Worm (Caenorhabditis elegans) whole organism, L4/young adult: ENCODE measurements around the gene Y105C5B.5.
A peak's percentile ranks its signal among the peaks of the same experiment; 100 is the strongest.

Experiments
- W03F9.2 ChIP-seq: fragments of 150-350 bp; optimal IDR thresholded peaks from 2 replicates; lab custom pipeline; 2014; ENCODE audit warnings: missing biosample characterization, missing genetic modification characterization
- dao-5 ChIP-seq: sonication (generic microtip); optimal IDR thresholded peaks from 2 replicates; lab custom pipeline; 2016; ENCODE audit warnings: missing genotype, missing genetic modification characterization, moderate library complexity, missing compliant biosample characterization
- him-1 ChIP-seq: sonication (generic microtip); optimal IDR thresholded peaks from 2 replicates; lab custom pipeline; 2016; ENCODE audit warnings: missing genotype, missing genetic modification reagents, missing genetic modification characterization, missing compliant biosample characterization

DNA sequence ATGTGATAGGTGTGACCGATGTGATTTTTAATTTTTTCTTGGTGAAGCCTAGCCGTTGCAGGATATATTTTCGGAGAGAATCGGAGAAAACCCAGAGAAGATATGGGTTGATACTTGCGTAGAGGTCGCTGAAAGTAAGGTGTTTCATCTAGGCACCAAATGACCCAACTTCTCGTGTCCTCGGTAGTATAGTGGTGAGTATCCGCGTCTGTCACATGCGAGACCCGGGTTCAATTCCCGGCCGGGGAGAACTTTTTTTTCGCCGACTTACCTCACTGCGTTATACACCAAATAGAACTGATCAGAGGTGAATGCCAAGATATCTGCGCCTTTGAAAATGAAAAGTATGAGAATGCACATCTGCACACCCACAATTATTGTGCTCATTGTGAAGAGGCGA, 30.8 kb upstream of the Y105C5B.5 start:
- no peak for TF ChIP-seq him-1 (tag; lab: Kevin White, UChicago)
- TF ChIP-seq W03F9.2 (tag; lab: Kevin White, UChicago) = peak; percentile 21
- TF ChIP-seq dao-5 (tag; lab: Kevin White, UChicago) = no peak
